Fruit fly (Drosophila melanogaster): ENCODE results near the gene myd.
A peak's percentile ranks its signal among the peaks of the same experiment; 100 is the strongest.

myd gene

dm6 chr3R:19187717-19188149, 7.3 kb downstream of the myd start (continued):
- TF ChIP-seq CG34422 (GFP tag; IDR thresholded peaks at IDR 0.05) (no peak), nerfin-2 (GFP tag; IDR thresholded peaks at IDR 0.05; ENCODE audit: partially characterized antibody) (no peak), zen2 (GFP tag; IDR thresholded peaks at IDR 0.05; ENCODE audit: partially characterized antibody) (no peak), insv (GFP tag; optimal IDR thresholded peaks at IDR 0.05) (no peak), pros (GFP tag; optimal IDR thresholded peaks at IDR 0.05) (peak; percentile 12), CG3065 (GFP tag; optimal IDR thresholded peaks at IDR 0.05) (no peak), CG6791 (GFP tag; IDR thresholded peaks at IDR 0.05; ENCODE audit: partially characterized antibody) (no peak), gsb-n (tag; optimal IDR thresholded peaks at IDR 0.05) (no peak), CG32767 (GFP tag; IDR thresholded peaks at IDR 0.05) (no peak), Aef1 (GFP tag; IDR thresholded peaks at IDR 0.05) (no peak), lab (GFP tag; optimal IDR thresholded peaks at IDR 0.05) (peak; percentile 21), CG7372 (GFP tag; IDR thresholded peaks at IDR 0.05) (no peak), Sox102F (GFP tag; optimal IDR thresholded peaks at IDR 0.05) (peak; percentile 18), tna (GFP tag; IDR thresholded peaks at IDR 0.05; ENCODE audit: partially characterized antibody) (no peak), NFAT (GFP tag; IDR thresholded peaks at IDR 0.05) (no peak), chn (GFP tag; optimal IDR thresholded peaks at IDR 0.05) (no peak), CG9609 (GFP tag; optimal IDR thresholded peaks at IDR 0.05) (no peak), CG12236 (GFP tag; optimal IDR thresholded peaks at IDR 0.05) (no peak), CG1647 (GFP tag; optimal IDR thresholded peaks at IDR 0.05) (no peak), CG18262 (tag; optimal IDR thresholded peaks at IDR 0.05) (no peak), sens-2 (GFP tag; IDR thresholded peaks at IDR 0.05) (no peak), CHES-1-like (GFP tag; optimal IDR thresholded peaks at IDR 0.05) (no peak), CG9797 (GFP tag; optimal IDR thresholded peaks at IDR 0.05) (no peak), org-1 (GFP tag; optimal IDR thresholded peaks at IDR 0.05) (no peak), dmrt11E (tag; optimal IDR thresholded peaks at IDR 0.05) (no peak), az2 (GFP tag; optimal IDR thresholded peaks at IDR 0.05) (no peak), Atf6 (GFP tag; IDR thresholded peaks at IDR 0.05) (no peak), Med (GFP tag) (no peak), Side (GFP tag; optimal IDR thresholded peaks at IDR 0.05) (no peak), CG7357 (GFP tag; IDR thresholded peaks at IDR 0.05) (no peak), Vsx1 (GFP tag; optimal IDR thresholded peaks at IDR 0.05) (no peak), hbn (GFP tag; IDR thresholded peaks at IDR 0.05; ENCODE audit: partially characterized antibody) (no peak), Kr (GFP tag; optimal IDR thresholded peaks at IDR 0.05) (no peak), D (optimal IDR thresholded peaks at IDR 0.05) (no peak), D (GFP tag; optimal IDR thresholded peaks at IDR 0.05) (no peak), Nf-YA (GFP tag; IDR thresholded peaks at IDR 0.05) (no peak), Asciz (GFP tag; optimal IDR thresholded peaks at IDR 0.05) (no peak), her (GFP tag; optimal IDR thresholded peaks at IDR 0.05) (no peak), slbo (GFP tag; IDR thresholded peaks at IDR 0.05) (no peak), chinmo (GFP tag; IDR thresholded peaks at IDR 0.05; ENCODE audit: partially characterized antibody) (no peak), sqz (GFP tag; optimal IDR thresholded peaks at IDR 0.05) (no peak), CG8478 (optimal IDR thresholded peaks at IDR 0.05) (no peak), CG4730 (GFP tag; IDR thresholded peaks at IDR 0.05) (no peak), CG30020 (tag; optimal IDR thresholded peaks at IDR 0.05) (no peak), lilli (GFP tag; optimal IDR thresholded peaks at IDR 0.05) (peak; percentile 1), Drgx (GFP tag; IDR thresholded peaks at IDR 0.05) (no peak), HmgD (GFP tag; optimal IDR thresholded peaks at IDR 0.05) (no peak), E2f1 (GFP tag; IDR thresholded peaks at IDR 0.05) (no peak), toy (GFP tag; IDR thresholded peaks at IDR 0.05) (no peak), CG3995 (GFP tag; optimal IDR thresholded peaks at IDR 0.05) (no peak), CG2116 (GFP tag; optimal IDR thresholded peaks at IDR 0.05) (no peak), CG17802 (tag; optimal IDR thresholded peaks at IDR 0.05) (no peak), CG7786 (GFP tag; optimal IDR thresholded peaks at IDR 0.05) (no peak)
